Worm (Caenorhabditis elegans) whole organism, L2 larva: ENCODE data around the gene F21C10.6.

Experiments used
- C34F6.9 ChIP-seq: fragments of 150-350 bp; optimal IDR thresholded peaks from 2 replicates; lab custom pipeline; 2014; ENCODE audit warnings: missing biosample characterization, missing genetic modification characterization
- F13H6.1 ChIP-seq: sonication (generic microtip); optimal IDR thresholded peaks from 2 replicates; lab custom pipeline; 2016; ENCODE audit warnings: missing genetic modification characterization, missing compliant biosample characterization
- R02D3.7 ChIP-seq: fragments of 150-350 bp; optimal IDR thresholded peaks from 2 replicates; lab custom pipeline; 2014; ENCODE audit warnings: missing biosample characterization, missing genetic modification characterization
- Y55F3AM.14 ChIP-seq: fragments of 200-800 bp; sonication (Bioruptor generic); optimal IDR thresholded peaks from 2 replicates; lab custom pipeline; 2018; ENCODE audit warnings: mild to moderate bottlenecking, missing genetic modification characterization, missing compliant biosample characterization
- ZK546.5 ChIP-seq: sonication (generic microtip); optimal IDR thresholded peaks from 2 replicates; lab custom pipeline; 2017; ENCODE audit warnings: missing biosample characterization, missing genetic modification characterization
- alr-1 ChIP-seq: fragments of 150-350 bp; optimal IDR thresholded peaks from 2 replicates; lab custom pipeline; 2014; ENCODE audit warnings: missing biosample characterization, missing genetic modification characterization
- aly-2 ChIP-seq: fragments of 150-350 bp; optimal IDR thresholded peaks from 2 replicates; lab custom pipeline; 2014; ENCODE audit warnings: missing biosample characterization, missing genetic modification characterization
- blmp-1 ChIP-seq: sonication (generic microtip); optimal IDR thresholded peaks from 2 replicates; lab custom pipeline; 2017; ENCODE audit warnings: missing genetic modification characterization, mild to moderate bottlenecking, missing compliant biosample characterization, antibody characterized with exemption, moderate library complexity; ENCODE audit not compliant: insufficient read depth
- ceh-16 ChIP-seq: fragments of 150-350 bp; optimal IDR thresholded peaks from 2 replicates; lab custom pipeline; 2014; ENCODE audit warnings: missing biosample characterization, missing genetic modification characterization
- ceh-82 ChIP-seq: fragments of 150-350 bp; optimal IDR thresholded peaks from 2 replicates; lab custom pipeline; 2014; ENCODE audit warnings: missing biosample characterization, missing genetic modification characterization
- elt-3 ChIP-seq: sonication (generic microtip); optimal IDR thresholded peaks from 2 replicates; lab custom pipeline; 2017; ENCODE audit warnings: missing biosample characterization, missing genetic modification characterization
- fos-1 ChIP-seq: fragments of 150-350 bp; optimal IDR thresholded peaks from 2 replicates; lab custom pipeline; 2014; ENCODE audit warnings: missing biosample characterization, missing genetic modification characterization
- gmeb-1 ChIP-seq: fragments of 150-350 bp; optimal IDR thresholded peaks from 2 replicates; lab custom pipeline; 2014; ENCODE audit warnings: missing biosample characterization, missing genetic modification characterization
- lin-11 ChIP-seq: fragments of 150-350 bp; sonication (generic microtip); optimal IDR thresholded peaks from 2 replicates; lab custom pipeline; 2014; ENCODE audit warnings: missing biosample characterization, missing genetic modification characterization, inconsistent platforms, mixed read lengths
- lin-39 ChIP-seq: fragments of 150-350 bp; optimal IDR thresholded peaks from 2 replicates; lab custom pipeline; 2014; ENCODE audit warnings: missing biosample characterization, missing genetic modification reagents, missing genetic modification characterization
- lsy-2 ChIP-seq, 2 experiments: fragments of 150-350 bp in 1 of 2; sonication (generic microtip) in 1 of 2; optimal IDR thresholded peaks; 2 replicates each; lab custom pipeline; 2014 to 2017; ENCODE audit warnings: missing biosample characterization in 2 of 2, missing genetic modification characterization in 2 of 2
- mab-5 ChIP-seq: fragments of 150-350 bp; optimal IDR thresholded peaks from 2 replicates; lab custom pipeline; 2014; ENCODE audit warnings: missing biosample characterization, missing genetic modification characterization
- mbf-1 ChIP-seq: sonication (generic microtip); optimal IDR thresholded peaks from 2 replicates; lab custom pipeline; 2017; ENCODE audit warnings: missing biosample characterization, missing genetic modification characterization
- nhr-10 ChIP-seq: sonication (generic microtip); optimal IDR thresholded peaks from 2 replicates; lab custom pipeline; 2017; ENCODE audit warnings: missing biosample characterization, missing genetic modification characterization
- nhr-129 ChIP-seq: fragments of 150-350 bp; optimal IDR thresholded peaks from 2 replicates; lab custom pipeline; 2014; ENCODE audit warnings: missing biosample characterization, missing genetic modification characterization
- nhr-23 ChIP-seq: fragments of 150-350 bp; optimal IDR thresholded peaks from 2 replicates; lab custom pipeline; 2014; ENCODE audit warnings: missing biosample characterization, missing genetic modification reagents, missing genetic modification characterization
- nhr-237 ChIP-seq: fragments of 150-350 bp; optimal IDR thresholded peaks from 2 replicates; lab custom pipeline; 2014; ENCODE audit warnings: missing biosample characterization, missing genetic modification characterization
- nhr-6 ChIP-seq: fragments of 150-350 bp; optimal IDR thresholded peaks from 2 replicates; lab custom pipeline; 2014; ENCODE audit warnings: missing biosample characterization, missing genetic modification characterization
- nhr-77 ChIP-seq: fragments of 150-350 bp; optimal IDR thresholded peaks from 2 replicates; lab custom pipeline; 2014; ENCODE audit warnings: missing biosample characterization, missing genetic modification characterization
- skn-1 ChIP-seq: sonication (generic microtip); optimal IDR thresholded peaks from 2 replicates; lab custom pipeline; 2017; ENCODE audit warnings: missing biosample characterization, missing genetic modification characterization
- sma-3 ChIP-seq: sonication (generic microtip); optimal IDR thresholded peaks from 2 replicates; lab custom pipeline; 2016; ENCODE audit warnings: missing genetic modification reagents, missing genetic modification characterization, missing compliant biosample characterization
- sma-9 ChIP-seq, 2 experiments: fragments of 150-350 bp in 1 of 2; sonication (generic microtip) in 1 of 2; optimal IDR thresholded peaks; 2 replicates each; lab custom pipeline; 2014 to 2016; ENCODE audit warnings: missing genetic modification characterization in 2 of 2, mild to moderate bottlenecking in 1 of 2, missing biosample characterization in 1 of 2, missing compliant biosample characterization in 1 of 2, missing genetic modification reagents in 1 of 2, moderate library complexity in 1 of 2
- unc-55 ChIP-seq: fragments of 150-350 bp; sonication (generic microtip); optimal IDR thresholded peaks from 3 replicates; lab custom pipeline; 2014; ENCODE audit warnings: missing biosample characterization, missing genetic modification reagents, missing genetic modification characterization
- unc-62 ChIP-seq: fragments of 150-350 bp; optimal IDR thresholded peaks from 2 replicates; lab custom pipeline; 2014; ENCODE audit warnings: missing biosample characterization, missing genetic modification reagents, missing genetic modification characterization
- zag-1 ChIP-seq: fragments of 150-350 bp; optimal IDR thresholded peaks from 2 replicates; lab custom pipeline; 2014; ENCODE audit warnings: missing biosample characterization, missing genetic modification characterization
- ztf-1 ChIP-seq: fragments of 200-800 bp; sonication (Bioruptor generic); conservative IDR thresholded peaks from 2 replicates; pipeline ENCODE4 v1.3.6; 2022; ENCODE audit warnings: missing genetic modification characterization, missing compliant biosample characterization

Gene F21C10.6

ce11 chrV:9130766-9131165 lies 6.5 kb downstream of the F21C10.6 start, which contains the start of gene F21C10.19:
Gene F21C10.19, plus strand, starts transcription at chrV:9131066.
- TF ChIP-seq C34F6.9 (tag; lab: Kevin White, UChicago) (no peak), sma-9 (GFP tag; optimal IDR thresholded peaks at IDR 0.05; lab: Kevin White, UChicago) (no peak), sma-9 (tag; optimal IDR thresholded peaks at IDR 0.05; lab: Kevin White, UChicago) (no peak), Y55F3AM.14 (GFP tag; lab: Kevin White, UChicago) (no peak), alr-1 (tag; lab: Kevin White, UChicago) (no peak), ZK546.5 (tag; lab: Kevin White, UChicago) (no peak), unc-62 (GFP tag; lab: Kevin White, UChicago) (no peak), zag-1 (no peak), lsy-2 (tag; optimal IDR thresholded peaks at IDR 0.05; lab: Kevin White, UChicago) (no peak), nhr-129 (tag; lab: Kevin White, UChicago) (no peak), nhr-23 (no peak), ztf-1 (GFP tag; lab: Robert Waterston, UW) (no peak), nhr-6 (no peak), unc-55 (GFP tag; lab: Kevin White, UChicago) (no peak)

DNA sequence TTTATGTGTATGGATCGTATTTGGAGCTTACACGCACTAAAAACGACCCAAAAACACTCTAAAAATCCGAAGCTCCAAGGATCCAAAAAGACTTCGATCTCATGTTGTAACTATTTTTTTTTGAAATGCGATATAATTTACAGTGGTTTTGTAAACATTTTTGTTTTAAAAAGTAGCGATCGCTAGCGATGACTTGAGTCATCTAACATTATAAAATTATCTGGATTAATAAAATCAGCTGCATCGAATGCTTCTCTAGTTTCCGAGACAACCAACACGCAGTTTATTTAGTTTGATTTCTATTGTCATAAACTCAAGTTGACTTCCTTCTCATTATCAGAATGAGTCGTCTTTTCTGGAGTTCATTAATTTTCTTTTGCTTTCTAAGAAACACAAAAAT lies 7.8 kb downstream of the F21C10.6 start, which contains the start of gene F21C10.1:
TSS of gene F21C10.1 (plus strand) at position 301 of the 400 bp plus-strand sequence.
- TF ChIP-seq aly-2 (tag; lab: Kevin White, UChicago) = no peak
- no peak for TF ChIP-seq alr-1 (tag; lab: Kevin White, UChicago)
- TF ChIP-seq ztf-1 (GFP tag; lab: Robert Waterston, UW) = no peak
- no peak for TF ChIP-seq skn-1 (tag; lab: Kevin White, UChicago)
- no peak for TF ChIP-seq ceh-16 (tag; lab: Kevin White, UChicago)
- TF ChIP-seq ceh-82 (tag; lab: Kevin White, UChicago) = no peak
- no peak for TF ChIP-seq blmp-1 (tag; lab: Kevin White, UChicago)

- no peak for TF ChIP-seq F13H6.1 (tag; lab: Kevin White, UChicago)
- TF ChIP-seq C34F6.9 (tag; lab: Kevin White, UChicago) = peak; percentile 19
- TF ChIP-seq lin-11 (tag; lab: Kevin White, UChicago) = peak; percentile 21
Observed at ce11 chrV:9133950-9134349, 9.7 kb downstream of the F21C10.6 start, which contains the start of gene B0222.1. Gene B0222.1, plus strand, starts transcription at chrV:9134255.

DNA sequence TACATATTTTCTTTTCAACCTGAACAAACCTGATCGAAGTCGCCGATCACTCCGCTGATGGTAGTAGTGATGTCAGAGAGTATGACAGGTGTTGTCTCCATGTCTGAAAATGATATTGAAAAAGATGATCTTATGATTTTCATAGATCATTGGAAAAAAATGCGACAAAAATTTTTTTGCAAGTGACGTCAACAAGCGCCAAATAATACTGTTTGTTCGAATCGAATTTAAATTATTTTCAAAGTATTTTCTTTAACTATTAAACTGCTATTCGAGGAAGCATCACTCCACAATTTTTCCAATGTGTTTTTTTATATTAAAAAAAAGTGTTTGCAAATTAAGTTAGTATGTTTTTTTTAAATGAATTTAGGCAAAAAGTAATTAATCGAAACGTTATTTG lies 13.3 kb downstream of the F21C10.6 start, which contains the start of gene pitr-2:
TSS of gene pitr-2 (minus strand) at position 101 of the 400 bp plus-strand sequence.
- TF ChIP-seq nhr-129 (tag; lab: Kevin White, UChicago) (no peak), sma-9 (GFP tag; optimal IDR thresholded peaks at IDR 0.05; lab: Kevin White, UChicago) (no peak), sma-9 (tag; optimal IDR thresholded peaks at IDR 0.05; lab: Kevin White, UChicago) (no peak), blmp-1 (tag; lab: Kevin White, UChicago) (no peak), skn-1 (tag; lab: Kevin White, UChicago) (no peak), R02D3.7 (no peak), ceh-16 (tag; lab: Kevin White, UChicago) (no peak), ztf-1 (GFP tag; lab: Robert Waterston, UW) (no peak), gmeb-1 (no peak), lin-39 (tag; lab: Kevin White, UChicago) (no peak), unc-62 (GFP tag; lab: Kevin White, UChicago) (no peak), alr-1 (tag; lab: Kevin White, UChicago) (no peak)

DNA sequence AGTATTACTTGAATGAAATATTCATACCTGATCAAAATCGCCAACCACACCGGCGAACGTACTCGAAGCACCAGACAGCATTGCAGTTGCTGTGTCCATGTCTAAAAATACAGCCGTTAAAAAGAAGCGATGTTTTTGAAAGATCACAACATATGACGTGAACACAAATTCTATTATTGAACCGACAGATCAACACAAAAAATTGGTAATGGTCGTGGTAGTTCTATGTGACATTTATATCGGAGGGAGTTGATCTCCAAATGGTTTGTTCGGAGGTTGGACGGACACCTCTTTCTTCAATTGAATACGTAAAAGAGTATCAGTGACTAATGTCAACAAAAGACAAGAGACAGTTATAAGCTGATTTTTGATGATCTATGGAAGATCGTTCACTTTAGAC lies 17.0 kb downstream of the F21C10.6 start, which contains the start of gene pitr-3:
TSS of gene pitr-3 (minus strand) at position 101 of the 400 bp plus-strand sequence.
- TF ChIP-seq elt-3 (no peak), fos-1 (tag; lab: Kevin White, UChicago) (no peak), mbf-1 (tag; lab: Kevin White, UChicago) (no peak), zag-1 (no peak), nhr-10 (tag; lab: Kevin White, UChicago) (no peak), unc-62 (GFP tag; lab: Kevin White, UChicago) (no peak), C34F6.9 (tag; lab: Kevin White, UChicago) (no peak), alr-1 (tag; lab: Kevin White, UChicago) (no peak), nhr-77 (no peak), sma-3 (no peak), mab-5 (tag; lab: Kevin White, UChicago) (no peak), nhr-237 (tag; lab: Kevin White, UChicago) (no peak)
